Worm (Caenorhabditis elegans): Measurements from ENCODE around the gene col-117.

col-117 gene

ce11 chrIV:8794895-8795665 is 28.9 kb downstream of the col-117 start (continued):
- TF ChIP-seq B0035.1 (tag; optimal IDR thresholded peaks at IDR 0.05) (peak; percentile 60), nhr-90 (tag; optimal IDR thresholded peaks at IDR 0.05) (peak; percentile 69), egl-18 (GFP tag; IDR thresholded peaks at IDR 0.05) (0 out of 2 replicates have a peak, but pooled peaks have one; percentile 4), K11D2.4 (GFP tag; IDR thresholded peaks at IDR 0.05) (no peak; the same call in 1 of the 2 replicates), F52B5.7 (tag; optimal IDR thresholded peaks at IDR 0.05) (peak; percentile 61), F57A8.1 (GFP tag; optimal IDR thresholded peaks at IDR 0.05) (no peak), hmg-20 (GFP tag; IDR thresholded peaks at IDR 0.05) (peak; percentile 22; the same call in 1 of the 2 replicates), ceh-91 (GFP tag; IDR thresholded peaks at IDR 0.05) (no peak), F49E8.2 (tag; optimal IDR thresholded peaks at IDR 0.05; ENCODE audit: insufficient read depth) (no peak), fkh-3 (tag; optimal IDR thresholded peaks at IDR 0.05) (no peak), F10E7.11 (tag; optimal IDR thresholded peaks at IDR 0.05) (peak; percentile 3), unc-62 (GFP tag; optimal IDR thresholded peaks at IDR 0.05) (no peak), ceh-100 (GFP tag; IDR thresholded peaks at IDR 0.05) (no peak), lir-1 (GFP tag; conservative IDR thresholded peaks at IDR 0.05) (peak; percentile 59; the same call in 1 of the 2 replicates), K12H6.12 (tag; optimal IDR thresholded peaks at IDR 0.05) (peak; percentile 95), T26A5.8 (tag; optimal IDR thresholded peaks at IDR 0.05) (no peak), gei-17 (GFP tag; optimal IDR thresholded peaks at IDR 0.05) (peak; percentile 76), madf-8 (GFP tag; conservative IDR thresholded peaks at IDR 0.05) (no peak), unc-130 (GFP tag; optimal IDR thresholded peaks at IDR 0.05) (no peak), rpc-1 (optimal IDR thresholded peaks at IDR 0.05) (no peak), rpc-1 (tag; optimal IDR thresholded peaks at IDR 0.05) (no peak), madf-3 (GFP tag; IDR thresholded peaks at IDR 0.05) (no peak), bed-2 (GFP tag; IDR thresholded peaks at IDR 0.05) (no peak), F33H1.4 (GFP tag; IDR thresholded peaks at IDR 0.05) (no peak), nfyb-1 (GFP tag; IDR thresholded peaks at IDR 0.05) (0 out of 2 replicates have a peak, but pooled peaks have one; percentile 71), ztf-25 (GFP tag; IDR thresholded peaks at IDR 0.05) (no peak), B0336.3 (GFP tag; IDR thresholded peaks at IDR 0.05) (no peak; the same call in none of the 2 replicates), ZK185.1 (tag; optimal IDR thresholded peaks at IDR 0.05; ENCODE audit: poor library complexity, severe bottlenecking) (no peak), bed-1 (GFP tag; IDR thresholded peaks at IDR 0.05) (no peak), cebp-1 (GFP tag; IDR thresholded peaks at IDR 0.05) (peak; percentile 49; the same call in 1 of the 2 replicates), cebp-1 (tag; optimal IDR thresholded peaks at IDR 0.05) (peak; percentile 94), F22D6.2 (tag; optimal IDR thresholded peaks at IDR 0.05) (peak; percentile 58), athp-1 (tag; optimal IDR thresholded peaks at IDR 0.05) (peak; percentile 25), efl-1 (GFP tag; optimal IDR thresholded peaks at IDR 0.05) (no peak), Y56A3A.18 (GFP tag; IDR thresholded peaks at IDR 0.05) (peak; percentile 73; the same call in 1 of the 2 replicates), hlh-12 (tag; optimal IDR thresholded peaks at IDR 0.05) (no peak), chd-7 (tag; optimal IDR thresholded peaks at IDR 0.05) (peak; percentile 94), dox-1 (GFP tag; IDR thresholded peaks at IDR 0.05) (peak; percentile 94), hrde-1 (tag; optimal IDR thresholded peaks at IDR 0.05; ENCODE audit: borderline replicate concordance) (no peak), zim-3 (tag; optimal IDR thresholded peaks at IDR 0.05) (no peak), B0261.1 (tag; optimal IDR thresholded peaks at IDR 0.05) (no peak), lin-26 (GFP tag; IDR thresholded peaks at IDR 0.05) (peak; percentile 83), nhr-80 (tag; optimal IDR thresholded peaks at IDR 0.05) (peak; percentile 100), F55B11.4 (tag; optimal IDR thresholded peaks at IDR 0.05; ENCODE audit: borderline replicate concordance, insufficient read depth) (no peak), tlf-1 (GFP tag; optimal IDR thresholded peaks at IDR 0.05) (peak; percentile 52), ceh-58 (GFP tag; IDR thresholded peaks at IDR 0.05) (no peak), rec-8 (tag; optimal IDR thresholded peaks at IDR 0.05) (no peak)
